Fruit fly (Drosophila melanogaster): ENCODE data around the gene CG7488.

Gene CG7488

DNA sequence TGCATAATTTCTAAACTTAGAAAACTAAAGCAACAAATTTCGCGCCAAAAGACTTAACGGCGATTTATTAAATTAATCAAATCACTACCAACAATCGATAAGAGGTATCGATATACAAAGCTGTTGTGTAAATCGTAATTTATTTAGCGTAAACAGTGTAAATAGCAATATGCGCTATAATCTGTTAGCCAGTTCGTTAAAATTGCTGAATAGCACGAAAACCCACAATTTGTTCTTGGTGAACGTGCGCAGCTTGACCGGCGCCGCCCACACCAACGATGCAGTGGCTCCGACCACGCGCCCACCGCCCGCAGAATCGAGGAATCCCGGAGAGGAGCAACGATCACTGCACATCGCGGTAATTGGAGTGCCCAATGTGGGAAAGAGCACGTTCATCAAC lies at the start of gene CG7488:
CG7488 (plus strand) TSS at position 99 of the 400 bp plus-strand sequence.
- no peak for TF ChIP-seq CTCF (optimal IDR thresholded peaks at IDR 0.05)
- no peak for TF ChIP-seq CG8478 (optimal IDR thresholded peaks at IDR 0.05)

DNA sequence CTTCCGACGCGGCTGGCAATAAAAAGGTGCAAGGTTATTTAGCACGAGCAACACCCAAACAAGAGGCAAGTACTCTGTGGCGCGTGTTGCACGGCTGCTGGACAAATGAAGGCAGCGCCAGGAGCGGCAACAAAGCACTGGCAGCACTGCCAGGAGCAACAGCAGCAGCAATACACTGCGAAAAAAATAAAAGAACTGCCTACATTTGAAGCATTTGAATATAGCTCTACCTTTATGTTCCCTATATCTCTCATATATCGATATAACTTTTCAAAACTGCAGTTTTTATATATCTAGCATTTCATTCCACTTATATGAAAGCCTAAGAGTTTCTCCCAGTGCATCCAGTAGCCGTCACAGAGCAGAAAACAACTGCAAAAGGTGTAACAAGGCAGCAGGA lies 38.0 kb upstream of the CG7488 start:
- no peak for TF ChIP-seq CTCF (optimal IDR thresholded peaks at IDR 0.05)
- no peak for TF ChIP-seq CG8478 (optimal IDR thresholded peaks at IDR 0.05)

DNA sequence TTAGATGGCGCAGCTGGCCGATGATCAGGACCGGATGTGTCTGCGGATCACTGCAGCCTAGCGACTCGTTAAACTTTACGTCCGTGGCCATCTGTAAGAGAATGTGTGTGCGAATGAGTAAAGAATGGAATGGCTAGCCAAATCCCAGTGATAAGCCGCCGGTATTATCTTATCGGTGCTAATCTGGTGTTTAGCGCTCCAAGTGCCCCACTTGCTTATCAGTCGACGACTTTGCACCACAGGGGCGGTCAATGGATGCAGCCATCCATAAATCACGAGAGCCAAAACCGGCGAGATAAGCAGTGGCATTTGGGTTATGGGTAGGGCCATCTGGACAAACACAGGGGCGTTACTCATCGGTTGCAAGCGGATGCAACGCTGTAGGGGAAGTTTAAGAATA lies 35.2 kb upstream of the CG7488 start:
- TF ChIP-seq CG8478 (optimal IDR thresholded peaks at IDR 0.05) (no peak), CTCF (optimal IDR thresholded peaks at IDR 0.05) (no peak)

DNA sequence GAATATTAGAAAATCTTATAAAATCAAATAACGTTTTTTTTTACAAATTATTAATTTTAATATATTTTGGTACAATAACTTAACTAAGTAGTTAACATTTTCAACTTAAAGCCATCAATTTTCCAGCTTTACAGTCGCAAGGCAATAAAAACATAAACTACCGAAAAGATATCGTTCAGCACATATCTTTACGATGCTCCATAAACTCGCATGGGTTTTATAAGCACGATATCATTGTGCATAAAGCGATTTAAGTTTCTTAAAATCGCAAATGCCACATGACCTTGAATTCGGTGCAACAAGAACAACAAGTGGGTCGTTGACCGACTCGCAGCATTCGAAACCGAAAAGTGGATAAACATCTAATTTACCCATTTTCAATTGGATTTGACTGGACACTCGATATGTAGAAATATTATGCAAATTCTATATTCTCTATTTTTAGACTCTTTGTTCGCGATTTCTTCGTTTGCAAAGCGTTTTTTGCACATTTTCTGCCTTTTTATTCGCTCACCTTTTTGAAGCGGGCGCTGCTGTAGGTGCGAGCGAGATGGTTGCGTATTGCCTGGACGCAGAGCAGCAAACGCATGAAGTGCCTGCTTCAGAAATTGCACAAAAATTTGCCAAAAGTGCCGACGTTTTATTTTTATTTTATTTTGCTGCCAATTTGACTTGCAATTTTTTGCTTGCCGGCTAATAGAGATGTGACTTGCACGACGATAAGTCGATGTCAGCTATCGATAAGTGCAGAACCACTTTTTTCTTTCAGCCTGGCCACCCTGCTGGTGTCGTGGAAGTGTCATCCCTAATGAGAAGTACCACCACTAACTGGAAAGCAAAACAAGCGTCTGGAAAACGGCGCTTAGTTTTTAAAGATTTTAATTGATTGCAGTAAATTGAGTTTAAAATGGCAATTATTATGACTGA lies 34.2 kb upstream of the CG7488 start, which contains the start of gene Spc25:
Spc25 (plus strand) TSS at position 817 of the 927 bp plus-strand sequence.
- TF ChIP-seq CG8478 (optimal IDR thresholded peaks at IDR 0.05), result no peak
- peak; percentile 0 to 17 for TF ChIP-seq CTCF (optimal IDR thresholded peaks at IDR 0.05)

DNA sequence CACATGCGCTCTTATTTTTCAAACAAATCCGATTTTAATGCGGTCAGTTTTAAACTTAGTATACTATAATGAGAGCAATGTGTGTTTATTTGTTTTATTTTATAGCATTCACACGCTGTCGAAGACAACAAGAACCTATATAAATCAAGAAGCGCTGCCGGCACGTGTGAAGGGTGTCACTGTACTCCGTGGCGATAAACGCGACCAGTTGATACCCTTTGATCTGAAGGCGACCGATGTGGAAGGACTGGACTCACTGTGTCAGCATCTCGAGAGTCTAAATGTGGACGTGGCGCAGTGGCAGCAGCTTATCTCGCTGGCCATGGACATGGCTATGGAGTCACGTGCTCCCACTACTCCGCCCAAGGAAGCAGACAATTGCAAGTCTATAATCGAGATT lies 32.8 kb upstream of the CG7488 start:
- no peak for TF ChIP-seq CG8478 (optimal IDR thresholded peaks at IDR 0.05)
- TF ChIP-seq CTCF (optimal IDR thresholded peaks at IDR 0.05), result no peak

DNA sequence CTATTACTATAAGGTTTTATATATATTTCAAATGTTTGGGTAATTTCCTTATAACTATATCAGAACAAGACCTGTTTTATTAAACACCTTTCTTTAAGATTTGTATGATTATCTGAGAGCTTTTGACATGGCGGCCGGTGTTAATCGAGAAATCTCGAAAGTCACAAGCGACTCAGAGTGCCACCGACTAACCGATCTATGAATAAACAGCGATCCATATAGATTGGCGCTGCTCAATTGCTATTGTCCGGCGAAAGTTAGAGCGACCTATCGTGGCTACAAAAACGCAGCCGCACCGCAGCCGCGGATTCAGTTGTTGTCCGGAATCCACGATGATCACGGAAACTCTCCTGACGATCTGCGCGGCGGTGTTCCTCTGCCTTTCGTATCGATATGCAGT lies 31.9 kb upstream of the CG7488 start, which contains the start of gene Cyp304a1:
Cyp304a1 (plus strand) TSS at position 301 of the 400 bp plus-strand sequence.
- TF ChIP-seq CG8478 (optimal IDR thresholded peaks at IDR 0.05) (no peak), CTCF (optimal IDR thresholded peaks at IDR 0.05) (no peak)

DNA sequence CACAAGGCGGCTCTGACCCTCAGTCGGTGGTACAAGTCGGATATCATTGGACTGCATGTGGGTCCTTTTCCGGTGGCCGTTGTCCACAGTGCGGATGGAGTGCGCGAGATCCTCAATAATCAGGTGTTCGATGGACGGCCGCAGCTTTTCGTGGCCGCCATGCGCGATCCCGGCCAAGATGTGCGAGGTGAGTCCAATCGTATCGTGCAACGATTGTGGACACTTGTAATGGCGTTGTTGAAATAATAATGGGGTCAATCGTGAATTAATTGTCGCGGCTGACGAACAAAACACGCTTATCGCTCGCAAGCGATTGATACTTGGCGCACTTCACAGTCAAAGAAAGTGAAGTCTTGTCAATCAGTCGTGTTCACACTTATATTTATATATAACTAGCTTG lies 31.4 kb upstream of the CG7488 start:
- TF ChIP-seq CTCF (optimal IDR thresholded peaks at IDR 0.05), result no peak
- no peak for TF ChIP-seq CG8478 (optimal IDR thresholded peaks at IDR 0.05)

DNA sequence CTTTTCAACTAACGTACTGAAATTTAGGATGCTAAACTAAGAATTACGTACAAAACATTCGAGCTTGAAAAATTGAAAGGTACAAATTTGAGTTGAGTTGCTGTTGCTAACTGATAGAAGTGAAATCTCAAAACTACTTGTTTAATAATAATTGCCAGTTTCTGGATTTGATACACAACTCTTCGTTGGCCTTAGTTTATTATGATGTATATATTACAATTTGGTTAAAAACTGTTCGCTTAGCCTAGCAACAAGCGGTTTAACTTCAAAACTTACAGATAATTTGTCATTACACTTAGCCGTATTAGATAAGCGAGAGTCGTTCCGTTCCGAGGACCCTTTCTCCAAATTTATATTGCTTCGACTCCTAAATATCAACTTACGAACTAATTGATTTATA lies 27.8 kb upstream of the CG7488 start, which contains the start of the genes CG14384 and grsm:
CG14384 (minus strand) TSS at position 101 of the 400 bp plus-strand sequence.
grsm (minus strand) TSS at position 101 of the 400 bp plus-strand sequence.
- no peak for TF ChIP-seq CTCF (optimal IDR thresholded peaks at IDR 0.05)
- no peak for TF ChIP-seq CG8478 (optimal IDR thresholded peaks at IDR 0.05)

DNA sequence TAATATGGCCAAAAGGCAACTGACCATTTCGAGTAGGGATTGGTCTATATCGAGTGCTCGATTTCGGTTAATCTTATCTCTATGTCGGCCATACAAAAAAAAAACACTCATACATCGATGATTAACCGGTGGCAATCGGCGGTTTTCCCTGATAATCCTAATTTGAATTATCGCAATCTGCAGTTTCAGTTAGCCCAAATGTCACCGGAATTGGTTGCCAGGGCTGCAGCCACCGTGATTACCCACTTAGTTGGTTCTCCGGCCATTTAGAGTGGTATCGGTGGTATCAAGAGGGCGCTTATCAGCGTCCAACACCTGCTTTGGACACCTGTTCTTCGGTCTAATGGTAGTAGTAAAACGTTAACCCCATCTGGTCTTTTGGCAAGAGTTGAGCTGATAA lies 23.3 kb upstream of the CG7488 start:
- TF ChIP-seq CTCF (optimal IDR thresholded peaks at IDR 0.05) (no peak), CG8478 (optimal IDR thresholded peaks at IDR 0.05) (no peak)

DNA sequence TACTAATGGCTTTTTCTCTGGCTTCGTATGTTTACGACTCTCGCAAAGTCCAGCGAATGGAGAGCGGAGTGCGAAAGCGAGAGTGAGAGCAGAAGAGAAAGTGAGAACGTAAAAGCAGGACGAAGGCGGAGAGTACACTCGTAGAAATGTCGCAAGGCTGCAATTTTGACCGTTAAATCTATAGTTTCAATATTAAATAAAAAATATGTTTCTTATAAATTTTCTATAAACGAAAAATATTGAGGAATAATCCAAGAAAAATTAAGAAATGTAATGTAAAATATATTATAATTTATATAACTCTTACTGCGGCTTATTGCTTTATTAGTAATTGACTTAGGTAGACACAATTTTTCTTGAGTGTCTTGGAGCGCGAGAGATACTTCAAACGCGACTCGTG lies 21.0 kb upstream of the CG7488 start:
- no peak for TF ChIP-seq CTCF (optimal IDR thresholded peaks at IDR 0.05)
- no peak for TF ChIP-seq CG8478 (optimal IDR thresholded peaks at IDR 0.05)

DNA sequence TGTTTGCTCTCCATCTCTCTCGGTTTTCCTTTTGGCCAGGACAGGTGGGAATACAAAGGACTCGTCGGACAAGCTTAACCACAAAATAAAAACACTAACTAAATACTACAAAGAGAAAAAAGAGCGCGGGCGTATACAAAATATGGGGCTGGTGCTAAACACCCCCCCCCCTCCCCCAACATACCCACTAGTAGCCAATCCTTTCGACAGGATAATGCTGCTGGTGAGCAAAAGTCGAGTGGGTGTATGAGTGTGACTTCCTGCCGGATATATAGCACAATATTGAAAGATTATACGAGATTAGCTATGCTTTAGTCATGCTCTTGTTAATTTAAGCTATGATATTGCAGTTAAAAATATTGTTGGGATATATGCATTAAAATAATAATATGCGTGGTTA lies 20.2 kb upstream of the CG7488 start:
- TF ChIP-seq CTCF (optimal IDR thresholded peaks at IDR 0.05), result no peak

DNA sequence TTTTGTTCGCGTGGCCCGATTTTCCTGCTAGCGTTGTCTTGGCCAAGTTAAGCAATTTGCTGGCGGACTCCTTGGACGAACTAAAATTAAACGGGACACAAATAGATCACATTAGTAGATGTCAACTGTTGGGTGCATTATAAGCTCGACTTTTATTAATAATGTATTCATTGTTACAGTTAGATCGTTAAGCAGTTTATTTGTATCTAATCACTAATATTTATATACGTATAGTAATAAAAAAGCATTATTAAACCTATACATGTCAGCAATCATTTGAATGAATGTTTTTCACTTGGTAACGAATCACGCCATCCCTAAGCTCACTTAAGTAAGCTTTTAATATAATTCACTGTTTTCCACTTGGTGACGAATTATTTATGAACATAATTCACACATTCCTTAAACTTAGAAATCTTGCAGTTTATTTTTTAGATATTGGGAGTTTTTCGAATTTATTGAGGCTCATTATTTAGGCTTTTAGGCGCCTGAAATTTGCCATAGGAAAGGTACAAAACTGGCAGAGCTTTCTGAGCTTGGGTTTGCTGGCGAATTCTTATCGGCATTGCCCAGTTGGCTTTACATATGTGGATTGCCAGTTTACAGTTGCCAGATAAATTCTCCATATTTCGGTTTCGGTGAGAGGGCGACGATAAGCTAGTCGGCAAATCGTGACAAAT lies 17.9 kb upstream of the CG7488 start, which contains the start of the genes CG7381 and CG7091:
CG7381 (minus strand) TSS at position 101 of the 680 bp plus-strand sequence.
CG7091 (plus strand) TSS at position 630 of the 680 bp plus-strand sequence.
- no peak for TF ChIP-seq CTCF (optimal IDR thresholded peaks at IDR 0.05)
- TF ChIP-seq CG8478 (optimal IDR thresholded peaks at IDR 0.05), result no peak

DNA sequence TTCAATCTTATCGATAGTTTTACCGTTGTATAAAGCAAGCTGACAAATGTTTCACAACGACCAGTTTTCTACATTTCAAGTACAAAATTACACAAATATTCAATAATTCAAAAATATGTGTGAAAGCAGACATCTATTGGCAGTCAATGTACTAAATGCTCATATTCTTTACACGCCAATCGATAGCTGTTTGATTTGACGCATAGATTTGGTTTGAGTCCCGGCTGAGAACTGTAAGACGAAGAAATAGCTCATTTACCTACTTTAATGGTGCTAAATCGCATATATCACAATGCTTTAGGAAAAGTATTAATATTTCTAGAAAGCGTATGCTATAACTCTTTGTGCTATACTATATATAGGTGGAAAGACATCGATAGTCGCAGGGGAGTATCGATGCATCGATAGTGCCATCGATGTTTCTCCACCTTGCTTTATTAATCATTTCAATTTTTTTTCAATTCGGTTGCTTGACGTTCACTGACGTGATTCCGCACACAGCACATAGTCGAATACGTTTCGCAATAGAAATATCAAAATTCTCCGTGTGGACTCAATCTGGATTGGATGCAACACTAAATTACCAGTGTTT lies 14.7 kb upstream of the CG7488 start, which contains the start of gene Paip2:
Paip2 (plus strand) TSS at position 165 of the 592 bp plus-strand sequence.
- TF ChIP-seq CG8478 (optimal IDR thresholded peaks at IDR 0.05), result no peak
- peak; percentile 84 to 86 for TF ChIP-seq CTCF (optimal IDR thresholded peaks at IDR 0.05)

DNA sequence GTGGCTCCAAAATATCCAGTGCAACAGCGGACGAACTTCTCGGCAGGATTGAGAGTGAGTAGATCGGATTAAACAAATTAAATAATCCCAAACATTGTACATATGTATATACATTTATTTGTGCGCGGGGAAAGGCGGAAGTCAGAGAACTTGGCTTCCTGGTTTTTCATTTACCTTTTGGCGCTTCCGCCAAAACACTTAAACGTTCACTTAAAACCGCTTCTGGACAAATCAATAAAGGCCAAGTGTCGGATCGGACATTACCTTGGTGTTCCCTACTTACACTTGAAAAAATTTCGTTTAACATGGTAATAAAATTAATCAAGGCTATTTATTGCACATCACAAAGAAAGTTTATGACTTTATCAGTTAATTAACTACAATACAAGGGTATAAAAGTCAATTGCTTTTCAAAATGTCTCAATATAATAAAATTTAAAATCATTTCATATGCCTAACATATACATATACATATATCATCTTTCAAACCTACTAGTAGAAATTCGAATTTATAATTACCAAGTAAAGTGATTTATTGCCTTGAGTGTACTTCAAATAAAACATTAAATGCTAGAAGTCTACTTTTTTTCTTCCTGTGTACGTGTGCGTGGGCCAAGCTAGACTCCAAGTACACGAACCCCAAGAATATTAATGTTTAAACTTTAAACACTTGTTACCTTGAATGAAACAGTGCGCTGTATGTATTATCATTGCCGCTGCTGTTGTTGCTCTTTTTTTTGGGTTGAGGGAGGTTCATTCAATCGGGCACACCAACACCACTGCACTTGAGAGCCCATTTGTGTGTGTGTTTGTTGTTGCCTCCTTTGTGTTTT lies 13.9 kb upstream of the CG7488 start:
- TF ChIP-seq CG8478 (optimal IDR thresholded peaks at IDR 0.05) (no peak), CTCF (optimal IDR thresholded peaks at IDR 0.05) (no peak)

All from S2 (cell line).